Fruit fly (Drosophila melanogaster) whole organism, prepupa: ENCODE measurements around the gene Ref1.

Experiments
- CG10631 ChIP-seq: fragments of 200-800 bp; sonication (Bioruptor generic); optimal IDR thresholded peaks from 2 replicates; lab custom pipeline; 2016; ENCODE audit warnings: missing biosample characterization, missing genetic modification characterization
- CG11762 ChIP-seq: fragments of 200-800 bp; sonication (Bioruptor generic); optimal IDR thresholded peaks from 3 replicates; lab custom pipeline; 2016; ENCODE audit warnings: missing biosample characterization, missing genetic modification characterization; ENCODE audit not compliant: insufficient read depth
- CG3919 ChIP-seq: fragments of 200-800 bp; sonication (Bioruptor generic); optimal IDR thresholded peaks from 3 replicates; lab custom pipeline; 2016; ENCODE audit warnings: missing biosample characterization, missing genetic modification characterization
- Eip78C ChIP-seq: fragments of 200-800 bp; sonication (Bioruptor generic); peaks from one replicate; lab custom pipeline; 2016; ENCODE audit warnings: missing biosample characterization, missing genetic modification characterization
- Gug ChIP-seq: fragments of 200-800 bp; sonication (Bioruptor generic); IDR thresholded peaks from 2 replicates; pipeline ENCODE4 v1.3.6; 2022; ENCODE audit warnings: missing biosample characterization, missing genetic modification characterization
- Hr39 ChIP-seq: fragments of 200-800 bp; sonication (Bioruptor generic); optimal IDR thresholded peaks from 2 replicates; lab custom pipeline; 2016; ENCODE audit warnings: missing biosample characterization, missing genetic modification characterization
- Sox102F ChIP-seq: fragments of 200-800 bp; sonication (Bioruptor generic); optimal IDR thresholded peaks from 2 replicates; lab custom pipeline; 2016; ENCODE audit warnings: missing biosample characterization, mild to moderate bottlenecking, missing genetic modification characterization
- Sox14 ChIP-seq: fragments of 200-800 bp; sonication (Bioruptor generic); optimal IDR thresholded peaks from 3 replicates; lab custom pipeline; 2016; ENCODE audit warnings: missing biosample characterization, missing genetic modification characterization
- eg ChIP-seq: fragments of 200-800 bp; sonication (Bioruptor generic); IDR thresholded peaks from 3 replicates; pipeline ENCODE4 v1.3.6; 2022; ENCODE audit warnings: missing biosample characterization, missing genetic modification characterization
- spab ChIP-seq: fragments of 200-800 bp; sonication (Bioruptor generic); optimal IDR thresholded peaks from 2 replicates; lab custom pipeline; 2017; ENCODE audit warnings: missing biosample characterization, mild to moderate bottlenecking, missing genetic modification characterization, missing genetic modification reagents

DNA sequence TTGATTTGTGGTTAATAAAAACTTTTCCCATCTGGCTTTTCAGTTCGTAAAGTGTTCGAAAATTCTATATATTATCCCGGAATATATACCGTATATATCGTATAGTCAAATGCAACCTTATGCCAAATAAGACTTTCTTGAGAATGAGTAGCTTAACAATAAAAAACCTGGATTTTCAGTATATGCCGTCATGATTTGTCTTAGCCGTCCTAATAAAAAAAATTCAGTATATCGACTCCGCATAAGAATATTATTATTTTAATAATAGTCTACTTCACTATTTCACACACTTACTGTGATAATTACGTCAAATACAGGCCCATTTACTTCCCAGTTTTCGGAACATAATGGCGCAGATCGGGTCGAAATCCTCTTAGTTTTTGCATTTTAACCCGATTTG is 18.3 kb downstream of the Ref1 start, which contains the start of gene Mst84B:
- TF ChIP-seq Sox14 (GFP tag; lab: Kevin White, UChicago) (no peak), CG11762 (no peak), eg (GFP tag; lab: Robert Waterston, UW) (no peak), Hr39 (GFP tag; lab: Kevin White, UChicago) (no peak), CG3919 (no peak), Eip78C (GFP tag; lab: Kevin White, UChicago) (no peak), spab (GFP tag; lab: Kevin White, UChicago) (no peak), CG10631 (no peak), Gug (no peak), Sox102F (GFP tag; lab: Kevin White, UChicago) (no peak)
